Worm (Caenorhabditis elegans): ENCODE results near the gene R04B5.11.

- TF ChIP-seq W03F9.2 (tag; optimal IDR thresholded peaks at IDR 0.05) (no peak), him-1 (tag; optimal IDR thresholded peaks at IDR 0.05) (no peak), dao-5 (tag; optimal IDR thresholded peaks at IDR 0.05) (no peak)
These were observed 32.3 kb upstream of the R04B5.11 start, which contains the start of gene C08B6.6 for ce11 chrV:10123324-10123723.

Data from whole organism, L4/young adult.